Fruit fly (Drosophila melanogaster) whole organism, pupa: ENCODE measurements around the gene PAPLA1.
A peak's percentile ranks its signal among the peaks of the same experiment; 100 is the strongest.

Experiments used
- CG10348 ChIP-seq: fragments of 200-800 bp; sonication (Bioruptor generic); IDR thresholded peaks from 2 replicates; pipeline ENCODE4 v1.3.6; 2022; ENCODE audit warnings: missing biosample characterization, missing genetic modification characterization
- CG12605 ChIP-seq: fragments of 200-800 bp; sonication (Bioruptor generic); IDR thresholded peaks from 2 replicates; pipeline ENCODE4 v1.3.6; 2022; ENCODE audit warnings: missing biosample characterization, missing genetic modification characterization
- CG13204 ChIP-seq: fragments of 200-800 bp; sonication (Bioruptor generic); optimal IDR thresholded peaks from 2 replicates; lab custom pipeline; 2018; ENCODE audit warnings: missing biosample characterization, mild to moderate bottlenecking, missing genetic modification characterization, moderate library complexity
- CG14655 ChIP-seq: fragments of 200-800 bp; sonication (Bioruptor generic); optimal IDR thresholded peaks from 3 replicates; lab custom pipeline; 2017; ENCODE audit warnings: mild to moderate bottlenecking, missing biosample characterization, missing genetic modification reagents, missing genetic modification characterization
- CG15710 ChIP-seq: fragments of 200-800 bp; sonication (Bioruptor generic); optimal IDR thresholded peaks from 2 replicates; lab custom pipeline; 2018; ENCODE audit warnings: missing biosample characterization, mild to moderate bottlenecking, missing genetic modification characterization, moderate library complexity
- CG17806 ChIP-seq: fragments of 200-800 bp; sonication (Bioruptor generic); optimal IDR thresholded peaks from 2 replicates; lab custom pipeline; 2018; ENCODE audit warnings: missing biosample characterization, mild to moderate bottlenecking, missing genetic modification characterization, moderate library complexity
- CG32121 ChIP-seq: fragments of 200-800 bp; sonication (Bioruptor generic); IDR thresholded peaks from 2 replicates; pipeline ENCODE4 v1.3.6; 2022; ENCODE audit warnings: missing biosample characterization, missing genetic modification characterization
- CG34367 ChIP-seq: fragments of 200-800 bp; sonication (Bioruptor generic); optimal IDR thresholded peaks from 2 replicates; lab custom pipeline; 2018; ENCODE audit warnings: missing biosample characterization, mild to moderate bottlenecking, missing genetic modification characterization
- CG4496 ChIP-seq: fragments of 200-800 bp; sonication (Bioruptor generic); IDR thresholded peaks from 3 replicates; pipeline ENCODE4 v1.3.6; 2022; ENCODE audit warnings: missing biosample characterization, missing genetic modification characterization
- CG8159 ChIP-seq: fragments of 200-800 bp; sonication (Bioruptor generic); optimal IDR thresholded peaks from 3 replicates; lab custom pipeline; 2018; ENCODE audit warnings: missing biosample characterization, mild to moderate bottlenecking, missing genetic modification characterization, moderate library complexity
- CG8301 ChIP-seq: fragments of 200-800 bp; sonication (Bioruptor generic); optimal IDR thresholded peaks from 2 replicates; lab custom pipeline; 2018; ENCODE audit warnings: missing biosample characterization, mild to moderate bottlenecking, missing genetic modification characterization
- CG9948 ChIP-seq: fragments of 200-800 bp; sonication (Bioruptor generic); optimal IDR thresholded peaks from 2 replicates; lab custom pipeline; 2018; ENCODE audit warnings: missing biosample characterization, mild to moderate bottlenecking, missing genetic modification characterization, moderate library complexity
- D1 ChIP-seq: fragments of 200-800 bp; sonication (Bioruptor generic); optimal IDR thresholded peaks from 2 replicates; lab custom pipeline; 2018; ENCODE audit warnings: missing biosample characterization, mild to moderate bottlenecking, missing genetic modification characterization, moderate library complexity
- EcR ChIP-seq: fragments of 200-800 bp; sonication (Bioruptor generic); optimal IDR thresholded peaks from 3 replicates; lab custom pipeline; 2019; ENCODE audit warnings: missing biosample characterization, missing genetic modification characterization, mild to moderate bottlenecking, moderate library complexity, missing genetic modification reagents
- Ets98B ChIP-seq: fragments of 200-800 bp; sonication (Bioruptor generic); IDR thresholded peaks from 2 replicates; pipeline ENCODE4 v1.3.6; 2022; ENCODE audit warnings: missing biosample characterization, missing genetic modification characterization
- Pif1A ChIP-seq: fragments of 200-800 bp; sonication (Bioruptor generic); optimal IDR thresholded peaks from 3 replicates; lab custom pipeline; 2016; ENCODE audit warnings: missing biosample characterization, missing genetic modification characterization
- Pif1B ChIP-seq: fragments of 200-800 bp; sonication (Bioruptor generic); optimal IDR thresholded peaks from 3 replicates; lab custom pipeline; 2016; ENCODE audit warnings: missing biosample characterization, missing genetic modification characterization
- Snoo ChIP-seq: fragments of 200-800 bp; sonication (Bioruptor generic); optimal IDR thresholded peaks from 3 replicates; lab custom pipeline; 2017; ENCODE audit warnings: missing biosample characterization, mild to moderate bottlenecking, missing genetic modification characterization, inconsistent platforms
- fd96Ca ChIP-seq: fragments of 200-800 bp; sonication (Bioruptor generic); IDR thresholded peaks from 3 replicates; pipeline ENCODE4 v1.3.6; 2022; ENCODE audit warnings: missing biosample characterization, missing genetic modification characterization
- gl ChIP-seq: fragments of 200-800 bp; sonication (Bioruptor generic); optimal IDR thresholded peaks from 2 replicates; lab custom pipeline; 2018; ENCODE audit warnings: missing biosample characterization, mild to moderate bottlenecking, missing genetic modification characterization
- rn ChIP-seq: fragments of 200-800 bp; sonication (Bioruptor generic); IDR thresholded peaks from 2 replicates; pipeline ENCODE4 v1.3.6; 2022; ENCODE audit warnings: missing biosample characterization, missing genetic modification characterization

PAPLA1 gene

DNA sequence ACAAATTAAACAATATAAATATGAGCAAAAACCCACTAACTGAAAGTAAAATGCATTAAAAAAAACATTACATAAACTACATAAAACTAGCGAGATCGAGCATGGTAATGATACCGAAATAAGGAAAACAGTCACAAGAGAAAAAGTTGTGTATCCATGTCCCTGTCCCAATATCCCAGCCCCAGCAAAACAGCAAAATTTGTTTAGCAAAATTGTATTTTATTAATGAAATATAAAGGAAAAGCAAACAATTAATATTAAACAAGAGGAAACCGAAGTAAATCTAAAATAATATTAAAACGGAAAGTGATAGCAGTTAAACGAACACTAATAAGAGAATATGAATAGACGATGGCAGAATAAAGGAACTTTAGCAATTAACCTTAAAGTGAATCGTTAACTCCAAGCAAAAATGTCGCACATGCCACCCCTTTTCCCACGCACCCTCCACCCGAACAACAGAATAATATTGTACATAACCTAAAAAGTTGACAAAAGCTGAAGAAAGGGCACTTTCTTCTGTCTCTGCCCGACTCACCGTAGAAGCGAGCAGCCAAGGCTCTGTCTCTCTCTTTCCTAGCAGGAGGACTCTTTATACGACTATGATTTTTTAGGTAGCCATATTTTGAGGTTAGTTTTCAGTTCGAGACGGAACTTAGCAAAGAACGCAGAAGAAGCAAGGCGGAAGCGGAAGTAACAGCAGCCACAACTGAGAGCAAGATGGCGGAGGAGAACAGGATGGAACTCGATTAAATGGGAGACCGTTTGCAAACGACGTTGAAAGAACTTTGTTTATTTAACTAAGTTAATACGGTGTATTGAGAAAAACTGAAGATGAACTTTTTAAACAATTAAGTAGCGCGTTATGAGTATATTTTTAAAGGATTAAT, 48.6 kb downstream of the PAPLA1 start:
- TF ChIP-seq gl (no peak), Pif1A (GFP tag; lab: Kevin White, UChicago) (no peak), CG8301 (tag; lab: Kevin White, UChicago) (no peak), CG4496 (GFP tag; lab: Robert Waterston, UW) (no peak), fd96Ca (GFP tag; lab: Robert Waterston, UW) (no peak), CG13204 (GFP tag; lab: Kevin White, UChicago) (no peak), CG9948 (tag; lab: Kevin White, UChicago) (no peak), CG34367 (no peak), CG8159 (no peak), CG15710 (tag; lab: Kevin White, UChicago) (no peak), D1 (no peak), EcR (GFP tag; lab: Kevin White, UChicago) (no peak), CG12605 (GFP tag; lab: Robert Waterston, UW) (no peak), Ets98B (no peak), CG14655 (no peak), rn (GFP tag; lab: Robert Waterston, UW) (no peak)

DNA sequence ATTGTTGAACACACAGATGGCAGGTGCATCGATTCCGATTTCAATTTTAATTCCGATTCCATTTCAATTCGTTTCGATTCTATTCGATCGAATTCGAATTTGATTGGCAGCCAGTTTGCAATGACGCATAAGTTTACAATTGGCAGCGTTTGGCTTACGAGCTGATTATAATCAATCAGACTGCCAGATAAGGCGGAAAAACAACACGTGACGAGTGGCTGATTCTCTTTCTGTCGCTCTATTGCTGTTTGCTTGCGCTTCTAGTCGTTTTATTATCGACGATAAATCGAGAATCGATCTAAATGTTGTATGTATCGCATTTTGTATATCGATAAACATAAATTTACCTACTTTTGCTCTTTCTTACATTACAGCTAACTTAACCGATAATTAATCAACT, 54.7 kb downstream of the PAPLA1 start:
- TF ChIP-seq Ets98B (no peak), D1 (no peak), EcR (GFP tag; lab: Kevin White, UChicago) (no peak), CG8159 (no peak), gl (no peak), CG14655 (no peak), CG12605 (GFP tag; lab: Robert Waterston, UW) (no peak), rn (GFP tag; lab: Robert Waterston, UW) (no peak), CG34367 (no peak), Pif1B (GFP tag; lab: Kevin White, UChicago) (no peak), CG17806 (tag; lab: Kevin White, UChicago) (no peak), CG9948 (tag; lab: Kevin White, UChicago) (no peak), Pif1A (GFP tag; lab: Kevin White, UChicago) (no peak), CG32121 (GFP tag; lab: Robert Waterston, UW) (no peak)

DNA sequence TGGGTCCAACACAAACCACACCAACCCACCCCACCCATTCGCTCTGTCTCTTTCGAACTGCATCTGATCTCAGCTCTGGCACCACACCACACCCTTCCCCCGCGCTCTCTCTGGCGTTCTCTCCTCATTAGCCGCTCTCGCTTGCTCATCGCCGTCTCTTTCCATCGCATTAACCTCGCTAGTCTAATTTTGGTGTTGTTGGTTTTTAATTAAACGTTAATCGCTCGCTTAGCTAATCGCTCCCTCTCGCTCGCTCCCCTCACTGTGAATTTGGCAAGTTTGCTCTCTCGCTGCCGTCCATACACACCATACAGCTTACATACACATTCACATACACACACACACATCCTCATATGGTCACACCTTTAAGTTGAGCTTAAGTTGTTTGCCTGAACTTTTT, 55.3 kb downstream of the PAPLA1 start:
- no peak for TF ChIP-seq rn (GFP tag; lab: Robert Waterston, UW)

dm6 chr2L:8103073-8103472, 56.4 kb downstream of the PAPLA1 start:
- TF ChIP-seq CG4496 (GFP tag; lab: Robert Waterston, UW), result no peak
- no peak for TF ChIP-seq CG8301 (tag; lab: Kevin White, UChicago)
- no peak for TF ChIP-seq gl
- TF ChIP-seq CG32121 (GFP tag; lab: Robert Waterston, UW), result no peak
- TF ChIP-seq CG13204 (GFP tag; lab: Kevin White, UChicago), result no peak
- no peak for TF ChIP-seq Ets98B
- TF ChIP-seq rn (GFP tag; lab: Robert Waterston, UW), result no peak
- TF ChIP-seq Pif1A (GFP tag; lab: Kevin White, UChicago), result no peak

DNA sequence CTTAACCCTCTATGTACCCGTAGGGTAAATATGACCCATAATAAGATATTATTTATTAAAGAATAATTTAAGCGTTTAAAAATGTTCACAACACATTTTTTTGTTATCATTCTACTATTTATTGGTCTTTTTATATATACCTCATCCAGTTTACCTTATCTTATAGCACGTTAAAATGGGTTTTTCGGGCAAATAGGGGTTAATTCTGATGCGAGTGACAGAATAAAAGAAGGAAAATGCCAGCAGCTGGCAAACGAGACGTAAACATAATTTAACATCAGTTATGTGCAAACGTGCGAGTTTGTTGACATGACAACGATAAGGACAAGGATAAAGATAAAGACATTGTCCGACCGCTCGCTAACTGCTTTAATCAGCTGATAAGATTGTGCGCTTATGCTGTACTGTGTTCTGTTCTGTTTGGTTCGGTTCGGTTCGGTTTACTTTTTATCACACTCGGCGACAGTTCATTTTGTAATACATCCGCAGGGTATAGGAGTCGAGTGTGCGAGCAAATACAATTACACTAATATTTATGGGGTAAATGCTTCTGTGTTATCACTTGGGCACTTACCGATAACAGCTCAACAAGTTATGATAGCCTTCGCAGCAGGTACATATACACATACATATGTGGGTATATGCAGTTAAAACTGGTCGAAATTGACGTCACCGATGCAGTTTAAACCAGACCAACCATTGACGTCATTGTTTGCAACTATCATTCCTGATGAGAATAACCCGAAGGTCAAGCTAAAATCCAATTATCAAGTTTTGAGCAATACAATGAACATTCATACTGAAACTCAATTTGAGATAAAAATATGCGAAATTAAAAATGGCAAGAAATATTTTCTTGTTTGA, 58.7 kb downstream of the PAPLA1 start:
- no peak for TF ChIP-seq Pif1B (GFP tag; lab: Kevin White, UChicago)
- TF ChIP-seq CG15710 (tag; lab: Kevin White, UChicago), result peak; percentile 55
- no peak for TF ChIP-seq CG12605 (GFP tag; lab: Robert Waterston, UW)
- peak; percentile 40 for TF ChIP-seq CG8301 (tag; lab: Kevin White, UChicago)
- TF ChIP-seq CG4496 (GFP tag; lab: Robert Waterston, UW), result no peak
- no peak for TF ChIP-seq CG34367
- TF ChIP-seq CG14655, result no peak
- TF ChIP-seq Snoo (tag; lab: Kevin White, UChicago), result peak; percentile 19
- no peak for TF ChIP-seq gl
- peak; percentile 52 for TF ChIP-seq CG17806 (tag; lab: Kevin White, UChicago)
- TF ChIP-seq CG9948 (tag; lab: Kevin White, UChicago), result peak; percentile 33
- TF ChIP-seq CG32121 (GFP tag; lab: Robert Waterston, UW), result no peak
- no peak for TF ChIP-seq CG13204 (GFP tag; lab: Kevin White, UChicago)
- TF ChIP-seq Pif1A (GFP tag; lab: Kevin White, UChicago), result peak; percentile 24
- no peak for TF ChIP-seq CG10348 (GFP tag; lab: Robert Waterston, UW)
- TF ChIP-seq EcR (GFP tag; lab: Kevin White, UChicago), result peak; percentile 82
- TF ChIP-seq CG8159, result no peak
- peak; percentile 9; the same call in 1 of the 2 replicates for TF ChIP-seq Ets98B
- TF ChIP-seq, all 21 proteins: peak for 8
